Fruit fly (Drosophila melanogaster) whole organism, embryonic: ENCODE data around the gene CG42795.

Experiments
- Abd-B ChIP-seq: fragments of 200-800 bp; sonication (Bioruptor generic); optimal IDR thresholded peaks from 2 replicates; lab custom pipeline; 2018; ENCODE audit warnings: missing biosample characterization, mild to moderate bottlenecking, missing genetic modification characterization, moderate library complexity
- BEAF-32 ChIP-seq: fragments of 200-800 bp; sonication (Bioruptor generic); optimal IDR thresholded peaks from 3 replicates; lab custom pipeline; 2017; ENCODE audit warnings: missing biosample characterization, missing genetic modification characterization, mild to moderate bottlenecking, moderate library complexity, missing genetic modification reagents
- Blimp-1 ChIP-seq: fragments of 200-800 bp; sonication (Bioruptor generic); optimal IDR thresholded peaks from 3 replicates; lab custom pipeline; 2018; ENCODE audit warnings: missing biosample characterization, missing genetic modification characterization, mild to moderate bottlenecking, moderate library complexity, missing genetic modification reagents
- CG11560 ChIP-seq: fragments of 200-800 bp; sonication (Bioruptor generic); IDR thresholded peaks from 3 replicates; pipeline ENCODE4 v1.3.6; 2022; ENCODE audit warnings: missing biosample characterization, missing genetic modification characterization
- CG12942 ChIP-seq: fragments of 200-800 bp; sonication (Bioruptor generic); optimal IDR thresholded peaks from 3 replicates; lab custom pipeline; 2016; ENCODE audit warnings: missing biosample characterization, missing genetic modification characterization
- CG13624 ChIP-seq: fragments of 200-800 bp; sonication (Bioruptor generic); optimal IDR thresholded peaks from 2 replicates; lab custom pipeline; 2016; ENCODE audit warnings: missing biosample characterization, missing genetic modification characterization
- CG14667 ChIP-seq: fragments of 200-800 bp; sonication (Bioruptor generic); IDR thresholded peaks from 2 replicates; pipeline ENCODE4 v1.3.6; 2022; ENCODE audit warnings: missing biosample characterization, missing genetic modification characterization
- CG14710 ChIP-seq: fragments of 200-800 bp; sonication (Bioruptor generic); optimal IDR thresholded peaks from 3 replicates; lab custom pipeline; 2019; ENCODE audit warnings: missing biosample characterization, mild to moderate bottlenecking, missing genetic modification characterization, moderate library complexity
- CG1602 ChIP-seq: fragments of 200-800 bp; sonication (Bioruptor generic); optimal IDR thresholded peaks from 3 replicates; lab custom pipeline; 2016; ENCODE audit warnings: missing biosample characterization, missing genetic modification characterization
- CG16779 ChIP-seq: fragments of 200-800 bp; sonication (Bioruptor generic); IDR thresholded peaks from 2 replicates; pipeline ENCODE4 v1.3.6; 2022; ENCODE audit warnings: missing biosample characterization, missing genetic modification characterization
- CG17186 ChIP-seq: fragments of 200-800 bp; sonication (Bioruptor generic); optimal IDR thresholded peaks from 3 replicates; lab custom pipeline; 2017; ENCODE audit warnings: missing biosample characterization, missing genetic modification reagents, missing genetic modification characterization
- CG17328 ChIP-seq: fragments of 200-800 bp; sonication (Bioruptor generic); IDR thresholded peaks from 2 replicates; pipeline ENCODE4 v1.3.6; 2022; ENCODE audit warnings: missing biosample characterization, missing genetic modification characterization
- CG18599 ChIP-seq: fragments of 200-800 bp; sonication (Bioruptor generic); optimal IDR thresholded peaks from 3 replicates; lab custom pipeline; 2017; ENCODE audit warnings: missing biosample characterization, missing genetic modification characterization, mild to moderate bottlenecking, moderate library complexity, missing genetic modification reagents
- CG18764 ChIP-seq: fragments of 200-800 bp; sonication (Bioruptor generic); optimal IDR thresholded peaks from 3 replicates; lab custom pipeline; 2016; ENCODE audit warnings: missing biosample characterization, missing genetic modification characterization
- CG2120 ChIP-seq: fragments of 200-800 bp; sonication (Bioruptor generic); optimal IDR thresholded peaks from 3 replicates; lab custom pipeline; 2016; ENCODE audit warnings: missing biosample characterization, missing genetic modification characterization
- CG2712 ChIP-seq: fragments of 200-800 bp; optimal IDR thresholded peaks from 3 replicates; lab custom pipeline; 2019; ENCODE audit warnings: missing biosample characterization, mild to moderate bottlenecking, missing genetic modification characterization, moderate library complexity
- CG30431 ChIP-seq: fragments of 200-800 bp; sonication (Bioruptor generic); optimal IDR thresholded peaks from 2 replicates; lab custom pipeline; 2017; ENCODE audit warnings: missing biosample characterization, missing genetic modification characterization
- CG31224 ChIP-seq: fragments of 200-800 bp; sonication (Bioruptor generic); IDR thresholded peaks from 2 replicates; pipeline ENCODE4 v1.3.6; 2022; ENCODE audit warnings: missing biosample characterization, missing genetic modification characterization
- CG3163 ChIP-seq: fragments of 200-800 bp; sonication (Bioruptor generic); optimal IDR thresholded peaks from 3 replicates; lab custom pipeline; 2016; ENCODE audit warnings: missing biosample characterization, missing genetic modification characterization
- CG7357 ChIP-seq: fragments of 200-800 bp; sonication (Bioruptor generic); IDR thresholded peaks from 3 replicates; pipeline ENCODE4 v1.3.6; 2022; ENCODE audit warnings: missing biosample characterization, missing genetic modification characterization
- CG7928 ChIP-seq: fragments of 200-800 bp; sonication (Bioruptor generic); optimal IDR thresholded peaks from 2 replicates; lab custom pipeline; 2017; ENCODE audit warnings: missing biosample characterization, mild to moderate bottlenecking, missing genetic modification characterization
- CG8281 ChIP-seq: fragments of 200-800 bp; sonication (Bioruptor generic); optimal IDR thresholded peaks from 2 replicates; lab custom pipeline; 2018; ENCODE audit warnings: missing biosample characterization, mild to moderate bottlenecking, missing genetic modification characterization, moderate library complexity
- Deaf1 ChIP-seq: fragments of 200-800 bp; optimal IDR thresholded peaks from 3 replicates; lab custom pipeline; 2019; ENCODE audit warnings: missing biosample characterization, mild to moderate bottlenecking, missing genetic modification characterization, moderate library complexity
- Doc3 ChIP-seq: fragments of 200-800 bp; sonication (Bioruptor generic); IDR thresholded peaks from 3 replicates; pipeline ENCODE4 v1.3.6; 2022; ENCODE audit warnings: missing biosample characterization, missing genetic modification characterization; ENCODE audit not compliant: partially characterized antibody
- Lpt ChIP-seq: fragments of >200 bp; optimal IDR thresholded peaks from 2 replicates; lab custom pipeline; 2018; ENCODE audit warnings: missing biosample characterization, missing genetic modification characterization
- MESR4 ChIP-seq: fragments of 200-800 bp; sonication (Bioruptor generic); optimal IDR thresholded peaks from 2 replicates; lab custom pipeline; 2018; ENCODE audit warnings: missing biosample characterization, mild to moderate bottlenecking, missing genetic modification characterization, moderate library complexity
- MTF-1 ChIP-seq: fragments of 200-800 bp; sonication (Bioruptor generic); optimal IDR thresholded peaks from 2 replicates; lab custom pipeline; 2018; ENCODE audit warnings: missing biosample characterization, mild to moderate bottlenecking, missing genetic modification characterization, borderline replicate concordance
- Meics ChIP-seq: fragments of 200-800 bp; sonication (Bioruptor generic); optimal IDR thresholded peaks from 2 replicates; lab custom pipeline; 2017; ENCODE audit warnings: missing biosample characterization, mild to moderate bottlenecking, missing genetic modification characterization
- Mrtf ChIP-seq: fragments of 200-800 bp; sonication (Bioruptor generic); IDR thresholded peaks from 3 replicates; pipeline ENCODE4 v1.3.6; 2022; ENCODE audit warnings: missing biosample characterization, missing genetic modification characterization
- Rx ChIP-seq: fragments of 200-800 bp; sonication (Bioruptor generic); IDR thresholded peaks from 2 replicates; pipeline ENCODE4 v1.3.6; 2022; ENCODE audit warnings: missing biosample characterization, missing genetic modification characterization
- Six4 ChIP-seq: fragments of 200-800 bp; sonication (Bioruptor generic); optimal IDR thresholded peaks from 2 replicates; lab custom pipeline; 2016; ENCODE audit warnings: missing biosample characterization, missing genetic modification characterization
- Sox102F ChIP-seq: fragments of 200-800 bp; sonication (Bioruptor generic); optimal IDR thresholded peaks from 2 replicates; lab custom pipeline; 2018; ENCODE audit warnings: missing biosample characterization, mild to moderate bottlenecking, missing genetic modification characterization, moderate library complexity
- Spps ChIP-seq: fragments of 200-800 bp; sonication (Bioruptor generic); optimal IDR thresholded peaks from 2 replicates; lab custom pipeline; 2018; ENCODE audit warnings: missing biosample characterization, mild to moderate bottlenecking, missing genetic modification characterization
- abd-A ChIP-seq: fragments of 200-800 bp; sonication (Bioruptor generic); optimal IDR thresholded peaks from 3 replicates; lab custom pipeline; 2019; ENCODE audit warnings: missing biosample characterization, mild to moderate bottlenecking, missing genetic modification characterization, moderate library complexity
- amos ChIP-seq: fragments of 200-800 bp; sonication (Bioruptor generic); IDR thresholded peaks from 2 replicates; pipeline ENCODE4 v1.3.6; 2022; ENCODE audit warnings: missing biosample characterization, missing genetic modification characterization; ENCODE audit not compliant: partially characterized antibody
- az2 ChIP-seq: fragments of 200-800 bp; sonication (Bioruptor generic); optimal IDR thresholded peaks from 3 replicates; lab custom pipeline; 2016; ENCODE audit warnings: missing biosample characterization, missing genetic modification characterization
- bsh ChIP-seq, 2 experiments: fragments of 200-800 bp; sonication (Bioruptor generic); optimal IDR thresholded peaks; 2 replicates each; lab custom pipeline; 2017 to 2018; ENCODE audit warnings: mild to moderate bottlenecking in 2 of 2, missing biosample characterization in 2 of 2, missing genetic modification characterization in 2 of 2, moderate library complexity in 1 of 2
- dmrt11E ChIP-seq: fragments of 200-800 bp; sonication (Bioruptor generic); optimal IDR thresholded peaks from 3 replicates; lab custom pipeline; 2018; ENCODE audit warnings: missing biosample characterization, mild to moderate bottlenecking, missing genetic modification characterization, moderate library complexity
- gce ChIP-seq: fragments of 200-800 bp; sonication (Bioruptor generic); IDR thresholded peaks from 3 replicates; pipeline ENCODE4 v1.3.6; 2022; ENCODE audit warnings: missing biosample characterization, missing genetic modification characterization
- gcm ChIP-seq: fragments of 200-800 bp; sonication (Bioruptor generic); optimal IDR thresholded peaks from 2 replicates; lab custom pipeline; 2019; ENCODE audit warnings: missing biosample characterization, mild to moderate bottlenecking, missing genetic modification characterization, moderate library complexity
- hbn ChIP-seq: fragments of 200-800 bp; sonication (Bioruptor generic); IDR thresholded peaks from 2 replicates; pipeline ENCODE4 v1.3.6; 2022; ENCODE audit warnings: missing biosample characterization, missing genetic modification characterization; ENCODE audit not compliant: partially characterized antibody
- kni ChIP-seq: fragments of 200-800 bp; sonication (Bioruptor generic); optimal IDR thresholded peaks from 3 replicates; lab custom pipeline; 2017; ENCODE audit warnings: mild to moderate bottlenecking, missing biosample characterization, missing genetic modification reagents, missing genetic modification characterization
- lmd ChIP-seq: fragments of 200-800 bp; sonication (Bioruptor generic); IDR thresholded peaks from 2 replicates; pipeline ENCODE4 v1.3.6; 2022; ENCODE audit warnings: missing biosample characterization, missing genetic modification characterization
- oc ChIP-seq: fragments of 200-800 bp; sonication (Bioruptor generic); optimal IDR thresholded peaks from 2 replicates; lab custom pipeline; 2018; ENCODE audit warnings: missing biosample characterization, mild to moderate bottlenecking, missing genetic modification characterization, moderate library complexity
- onecut ChIP-seq: fragments of 200-800 bp; sonication (Bioruptor generic); IDR thresholded peaks from 2 replicates; pipeline ENCODE4 v1.3.6; 2022; ENCODE audit warnings: missing biosample characterization, missing genetic modification characterization
- rib ChIP-seq: fragments of 200-800 bp; sonication (Bioruptor generic); IDR thresholded peaks from 2 replicates; pipeline ENCODE4 v1.3.6; 2022; ENCODE audit warnings: missing biosample characterization, missing genetic modification characterization
- sna ChIP-seq: fragments of 200-800 bp; sonication (Bioruptor generic); IDR thresholded peaks from 2 replicates; pipeline ENCODE4 v1.3.6; 2022; ENCODE audit warnings: missing biosample characterization, missing genetic modification characterization; ENCODE audit not compliant: partially characterized antibody

CG42795 gene

DNA sequence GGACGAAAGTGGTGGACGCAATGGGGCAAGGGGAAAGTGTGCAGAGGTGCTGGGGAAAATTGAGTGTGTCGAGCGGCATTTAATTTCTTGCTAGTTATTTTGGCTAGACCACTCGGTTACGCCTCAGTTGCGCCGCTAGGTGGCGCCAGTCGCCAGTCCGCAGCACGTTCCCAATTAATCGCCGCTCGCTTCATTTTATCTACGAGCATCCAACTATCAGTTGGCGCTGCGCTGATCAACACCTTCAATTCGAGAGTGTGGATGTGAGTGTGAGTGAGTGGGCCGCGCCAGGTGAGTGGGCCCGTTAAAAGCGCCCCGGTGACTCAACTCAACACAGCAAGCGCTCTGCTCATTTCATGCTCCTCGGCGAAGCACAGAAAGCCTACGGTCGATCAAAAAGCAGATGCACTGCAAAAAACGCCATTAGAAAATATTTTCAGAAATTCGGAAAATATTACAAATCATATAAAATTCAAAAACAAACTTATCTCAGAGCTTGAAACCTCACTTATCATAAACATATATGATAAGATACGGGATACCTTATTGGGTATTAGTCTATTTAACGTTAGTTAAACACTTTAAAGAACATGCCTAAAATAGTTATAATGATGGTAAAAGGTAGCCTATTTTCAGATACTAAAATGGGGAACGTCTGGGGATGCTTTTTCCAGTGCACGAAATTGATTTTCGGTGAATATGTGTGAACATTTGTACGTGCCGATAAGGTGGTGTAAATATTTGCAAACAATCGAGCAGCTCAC lies 42.8 kb downstream of the CG42795 start (continued):
- peak; percentile 55 for TF ChIP-seq CG3163
- TF ChIP-seq hbn (GFP tag; lab: Robert Waterston, UW) = no peak
- TF ChIP-seq CG16779 (GFP tag; lab: Robert Waterston, UW) = no peak
- peak; percentile 54 for TF ChIP-seq CG18764 (GFP tag; lab: Kevin White, UChicago)
- peak; percentile 94 for TF ChIP-seq CG2120
- peak; percentile 88 for TF ChIP-seq CG18599 (GFP tag; lab: Kevin White, UChicago)
- no peak for TF ChIP-seq MESR4 (GFP tag; lab: Kevin White, UChicago)
- TF ChIP-seq Spps (tag; lab: Kevin White, UChicago) = peak; percentile 6
- peak; percentile 55; the same call in 1 of the 2 replicates for TF ChIP-seq CG17328
- no peak for TF ChIP-seq Lpt
- TF ChIP-seq CG31224 (GFP tag; lab: Robert Waterston, UW) = peak; percentile 56
- TF ChIP-seq Six4 = peak; percentile 23
- peak; percentile 57 for TF ChIP-seq CG14710 (tag; lab: Kevin White, UChicago)
- peak; percentile 78 for TF ChIP-seq Abd-B
- peak in 1 of 2 experiments; percentile 77 for TF ChIP-seq bsh (GFP tag; optimal IDR thresholded peaks at IDR 0.05; lab: Kevin White, UChicago)
- peak; percentile 11 for TF ChIP-seq dmrt11E (tag; lab: Kevin White, UChicago)
- TF ChIP-seq CG7928 (GFP tag; lab: Kevin White, UChicago) = peak; percentile 33
- TF ChIP-seq Deaf1 = peak; percentile 67
- peak; percentile 47; the same call in 1 of the 2 replicates for TF ChIP-seq Rx (GFP tag; lab: Robert Waterston, UW)
- TF ChIP-seq Blimp-1 (GFP tag; lab: Kevin White, UChicago) = peak; percentile 75
- TF ChIP-seq CG14667 = peak; percentile 62; the same call in 1 of the 2 replicates
- peak; percentile 67 for TF ChIP-seq oc (tag; lab: Kevin White, UChicago)
- TF ChIP-seq CG11560 (tag; lab: Robert Waterston, UW) = 0 out of 3 replicates have a peak, but pooled peaks have one; percentile 45
- TF ChIP-seq CG1602 (GFP tag; lab: Kevin White, UChicago) = peak; percentile 66
- TF ChIP-seq CG7357 = peak; percentile 74
- TF ChIP-seq kni (GFP tag; lab: Kevin White, UChicago) = no peak
- TF ChIP-seq CG30431 (GFP tag; lab: Kevin White, UChicago) = peak; percentile 59
- peak; percentile 80 for TF ChIP-seq CG13624 (GFP tag; lab: Kevin White, UChicago)
- peak; percentile 65 for TF ChIP-seq az2 (GFP tag; lab: Kevin White, UChicago)
- TF ChIP-seq CG12942 (GFP tag; lab: Kevin White, UChicago) = peak; percentile 64
- TF ChIP-seq CG17186 = peak; percentile 18
- TF ChIP-seq abd-A (tag; lab: Kevin White, UChicago) = peak; percentile 31
- peak; percentile 80 for TF ChIP-seq lmd
- TF ChIP-seq amos = peak; percentile 13; the same call in 1 of the 2 replicates
- TF ChIP-seq Doc3 (GFP tag; lab: Robert Waterston, UW) = no peak
- TF ChIP-seq Mrtf (GFP tag; lab: Robert Waterston, UW) = peak; percentile 66
- peak; percentile 29; the same call in 1 of the 2 replicates for TF ChIP-seq sna
- TF ChIP-seq Meics (GFP tag; lab: Kevin White, UChicago) = peak; percentile 89
- peak; percentile 84 for TF ChIP-seq CG2712 (tag; lab: Kevin White, UChicago)
- TF ChIP-seq gcm (GFP tag; lab: Kevin White, UChicago) = peak; percentile 78
- TF ChIP-seq CG8281 (tag; lab: Kevin White, UChicago) = peak; percentile 57
- peak; percentile 62 for TF ChIP-seq onecut
- no peak for TF ChIP-seq MTF-1 (GFP tag; lab: Kevin White, UChicago)
- TF ChIP-seq rib (GFP tag; lab: Robert Waterston, UW) = peak; percentile 11; the same call in 1 of the 2 replicates
- peak; percentile 91 for TF ChIP-seq Sox102F (GFP tag; lab: Kevin White, UChicago)
- no peak for TF ChIP-seq BEAF-32 (GFP tag; lab: Kevin White, UChicago)
- TF ChIP-seq gce = 0 out of 3 replicates have a peak, but pooled peaks have one; percentile 37
